Fruit fly (Drosophila melanogaster) whole organism, embryonic: ENCODE data around the gene CG6791.

Experiments used
- Abd-B ChIP-seq: fragments of 200-800 bp; sonication (Bioruptor generic); optimal IDR thresholded peaks from 2 replicates; lab custom pipeline; 2018; ENCODE audit warnings: missing biosample characterization, mild to moderate bottlenecking, missing genetic modification characterization, moderate library complexity
- Atf-2 ChIP-seq: fragments of 200-800 bp; sonication (Bioruptor generic); optimal IDR thresholded peaks from 2 replicates; lab custom pipeline; 2016; ENCODE audit warnings: missing biosample characterization, missing genetic modification characterization
- CG10654 ChIP-seq: fragments of 200-800 bp; sonication (Bioruptor generic); optimal IDR thresholded peaks from 2 replicates; lab custom pipeline; 2016; ENCODE audit warnings: missing biosample characterization, missing genetic modification characterization
- CG10959 ChIP-seq: fragments of 200-800 bp; sonication (Bioruptor generic); IDR thresholded peaks from 2 replicates; pipeline ENCODE4 v1.3.6; 2022; ENCODE audit warnings: missing biosample characterization, missing genetic modification characterization
- CG11398 ChIP-seq: fragments of 200-800 bp; sonication (Bioruptor generic); optimal IDR thresholded peaks from 2 replicates; lab custom pipeline; 2016; ENCODE audit warnings: missing biosample characterization, missing genetic modification characterization
- CG11560 ChIP-seq: fragments of 200-800 bp; sonication (Bioruptor generic); IDR thresholded peaks from 3 replicates; pipeline ENCODE4 v1.3.6; 2022; ENCODE audit warnings: missing biosample characterization, missing genetic modification characterization
- CG13775 ChIP-seq: fragments of 200-800 bp; sonication (Bioruptor generic); optimal IDR thresholded peaks from 3 replicates; lab custom pipeline; 2017; ENCODE audit warnings: missing biosample characterization, mild to moderate bottlenecking, missing genetic modification characterization
- CG14441 ChIP-seq: fragments of 200-800 bp; sonication (Bioruptor generic); IDR thresholded peaks from 2 replicates; pipeline ENCODE4 v1.3.6; 2022; ENCODE audit warnings: missing biosample characterization, missing genetic modification characterization
- CG17186 ChIP-seq: fragments of 200-800 bp; sonication (Bioruptor generic); optimal IDR thresholded peaks from 3 replicates; lab custom pipeline; 2017; ENCODE audit warnings: missing biosample characterization, missing genetic modification reagents, missing genetic modification characterization
- CG18262 ChIP-seq: fragments of 200-800 bp; optimal IDR thresholded peaks from 3 replicates; lab custom pipeline; 2019; ENCODE audit warnings: missing biosample characterization, mild to moderate bottlenecking, missing genetic modification characterization, moderate library complexity
- CG1832 ChIP-seq: fragments of 200-800 bp; sonication (Bioruptor generic); optimal IDR thresholded peaks from 2 replicates; lab custom pipeline; 2017; ENCODE audit warnings: missing biosample characterization, mild to moderate bottlenecking, missing genetic modification characterization, inconsistent platforms
- CG18764 ChIP-seq: fragments of 200-800 bp; sonication (Bioruptor generic); optimal IDR thresholded peaks from 3 replicates; lab custom pipeline; 2016; ENCODE audit warnings: missing biosample characterization, missing genetic modification characterization
- CG2120 ChIP-seq: fragments of 200-800 bp; sonication (Bioruptor generic); optimal IDR thresholded peaks from 3 replicates; lab custom pipeline; 2016; ENCODE audit warnings: missing biosample characterization, missing genetic modification characterization
- CG2875 ChIP-seq: fragments of 200-800 bp; sonication (Bioruptor generic); optimal IDR thresholded peaks from 2 replicates; lab custom pipeline; 2017; ENCODE audit warnings: missing biosample characterization, mild to moderate bottlenecking, missing genetic modification characterization, missing genetic modification reagents
- CG6689 ChIP-seq: fragments of 200-800 bp; sonication (Bioruptor generic); IDR thresholded peaks from 2 replicates; pipeline ENCODE4 v1.3.6; 2022; ENCODE audit warnings: missing biosample characterization, missing genetic modification characterization
- CG8089 ChIP-seq: fragments of 200-800 bp; sonication (Bioruptor generic); optimal IDR thresholded peaks from 3 replicates; lab custom pipeline; 2016; ENCODE audit warnings: missing biosample characterization, missing genetic modification characterization
- CG9437 ChIP-seq: fragments of 200-800 bp; sonication (Bioruptor generic); optimal IDR thresholded peaks from 2 replicates; lab custom pipeline; 2018; ENCODE audit warnings: missing biosample characterization, mild to moderate bottlenecking, missing genetic modification characterization
- D ChIP-seq, 2 experiments: fragments of 200-800 bp in 1 of 2; fragments of >200 bp in 1 of 2; sonication (Bioruptor generic) in 1 of 2; optimal IDR thresholded peaks; 2 replicates in 1 of 2; 3 replicates in 1 of 2; lab custom pipeline; 2017; ENCODE audit warnings: mild to moderate bottlenecking in 1 of 2, missing biosample characterization in 1 of 2, missing genetic modification characterization in 1 of 2, missing genetic modification reagents in 1 of 2
- Hand ChIP-seq: fragments of 200-800 bp; sonication (Bioruptor generic); optimal IDR thresholded peaks from 2 replicates; lab custom pipeline; 2017; ENCODE audit warnings: mild to moderate bottlenecking, missing biosample characterization, missing genetic modification reagents, missing genetic modification characterization
- Hr78 ChIP-seq, 2 experiments: fragments of 200-800 bp in 1 of 2; fragments of >200 bp in 1 of 2; sonication (Bioruptor generic) in 1 of 2; optimal IDR thresholded peaks; 2 replicates each; lab custom pipeline; 2017 to 2019; ENCODE audit warnings: missing biosample characterization in 2 of 2, missing genetic modification characterization in 2 of 2, mild to moderate bottlenecking in 1 of 2, moderate library complexity in 1 of 2
- NFAT ChIP-seq: fragments of 200-800 bp; sonication (Bioruptor generic); IDR thresholded peaks from 2 replicates; pipeline ENCODE4 v1.3.6; 2022; ENCODE audit warnings: missing biosample characterization, missing genetic modification characterization
- Nf-YA ChIP-seq: fragments of 200-800 bp; sonication (Bioruptor generic); IDR thresholded peaks from 2 replicates; pipeline ENCODE4 v1.3.6; 2022; ENCODE audit warnings: missing biosample characterization, missing genetic modification characterization
- Optix ChIP-seq: fragments of 200-800 bp; sonication (Bioruptor generic); IDR thresholded peaks from 3 replicates; pipeline ENCODE4 v1.3.6; 2022; ENCODE audit warnings: missing biosample characterization, missing genetic modification characterization
- Sry-β ChIP-seq: fragments of 200-800 bp; sonication (Bioruptor generic); optimal IDR thresholded peaks from 2 replicates; lab custom pipeline; 2018; ENCODE audit warnings: missing biosample characterization, mild to moderate bottlenecking, missing genetic modification characterization, moderate library complexity
- Xrp1 ChIP-seq: fragments of 200-800 bp; sonication (Bioruptor generic); IDR thresholded peaks from 2 replicates; pipeline ENCODE4 v1.3.6; 2022; ENCODE audit warnings: missing biosample characterization, missing genetic modification characterization
- amos ChIP-seq: fragments of 200-800 bp; sonication (Bioruptor generic); IDR thresholded peaks from 2 replicates; pipeline ENCODE4 v1.3.6; 2022; ENCODE audit warnings: missing biosample characterization, missing genetic modification characterization; ENCODE audit not compliant: partially characterized antibody
- aop ChIP-seq: fragments of 200-800 bp; sonication (Bioruptor generic); IDR thresholded peaks from 2 replicates; pipeline ENCODE4 v1.3.6; 2022; ENCODE audit warnings: missing biosample characterization, missing genetic modification characterization
- bcd ChIP-seq: fragments of 200-800 bp; sonication (Bioruptor generic); optimal IDR thresholded peaks from 2 replicates; lab custom pipeline; 2017; ENCODE audit warnings: missing biosample characterization, mild to moderate bottlenecking, missing genetic modification characterization
- bsh ChIP-seq, 2 experiments: fragments of 200-800 bp; sonication (Bioruptor generic); optimal IDR thresholded peaks; 2 replicates each; lab custom pipeline; 2017 to 2018; ENCODE audit warnings: mild to moderate bottlenecking in 2 of 2, missing biosample characterization in 2 of 2, missing genetic modification characterization in 2 of 2, moderate library complexity in 1 of 2
- crc ChIP-seq: fragments of 200-800 bp; sonication (Bioruptor generic); optimal IDR thresholded peaks from 2 replicates; lab custom pipeline; 2016; ENCODE audit warnings: missing biosample characterization, missing genetic modification characterization
- crol ChIP-seq: fragments of 200-800 bp; sonication (Bioruptor generic); IDR thresholded peaks from 2 replicates; pipeline ENCODE4 v1.3.6; 2022; ENCODE audit warnings: missing biosample characterization, missing genetic modification characterization
- dati ChIP-seq: fragments of 200-800 bp; sonication (Bioruptor generic); IDR thresholded peaks from 2 replicates; pipeline ENCODE4 v1.3.6; 2022; ENCODE audit warnings: missing biosample characterization, missing genetic modification characterization
- dpn ChIP-seq, 2 experiments: fragments of 200-800 bp; sonication (Bioruptor generic); optimal IDR thresholded peaks; 3 replicates each; lab custom pipeline; 2016; ENCODE audit warnings: missing biosample characterization in 2 of 2, missing genetic modification characterization in 2 of 2
- ems ChIP-seq: fragments of 200-800 bp; sonication (Bioruptor generic); optimal IDR thresholded peaks from 3 replicates; lab custom pipeline; 2016; ENCODE audit warnings: missing biosample characterization, missing genetic modification characterization
- gsb-n ChIP-seq: fragments of 200-800 bp; sonication (Bioruptor generic); optimal IDR thresholded peaks from 3 replicates; lab custom pipeline; 2018; ENCODE audit warnings: missing biosample characterization, mild to moderate bottlenecking, missing genetic modification characterization
- her ChIP-seq: fragments of 200-800 bp; sonication (Bioruptor generic); optimal IDR thresholded peaks from 2 replicates; lab custom pipeline; 2016; ENCODE audit warnings: missing biosample characterization, missing genetic modification characterization
- klu ChIP-seq: fragments of 200-800 bp; sonication (Bioruptor generic); IDR thresholded peaks from 2 replicates; pipeline ENCODE4 v1.3.6; 2022; ENCODE audit warnings: missing biosample characterization, missing genetic modification characterization
- lab ChIP-seq: fragments of 200-800 bp; sonication (Bioruptor generic); optimal IDR thresholded peaks from 3 replicates; lab custom pipeline; 2017; ENCODE audit warnings: missing biosample characterization, missing genetic modification characterization, mild to moderate bottlenecking, moderate library complexity, missing genetic modification reagents
- otp ChIP-seq: fragments of 200-800 bp; sonication (Bioruptor generic); IDR thresholded peaks from 3 replicates; pipeline ENCODE4, ENCODE4 v1.3.6; 2022; ENCODE audit warnings: missing biosample characterization, missing genetic modification characterization
- pita ChIP-seq: fragments of 200-800 bp; sonication (Bioruptor generic); optimal IDR thresholded peaks from 2 replicates; lab custom pipeline; 2017; ENCODE audit warnings: missing biosample characterization, mild to moderate bottlenecking, missing genetic modification characterization
- ro ChIP-seq: fragments of 200-800 bp; sonication (Bioruptor generic); IDR thresholded peaks from 2 replicates; pipeline ENCODE4 v1.3.6; 2022; ENCODE audit warnings: missing biosample characterization, missing genetic modification characterization
- sc ChIP-seq, 3 experiments: fragments of >200 bp in 2 of 3; fragments of 200-800 bp in 1 of 3; sonication (Bioruptor generic) in 1 of 3; optimal IDR thresholded peaks; 2 replicates in 2 of 3; 3 replicates in 1 of 3; lab custom pipeline; 2017; ENCODE audit warnings: mild to moderate bottlenecking in 1 of 3, missing biosample characterization in 1 of 3, missing genetic modification characterization in 1 of 3, missing genetic modification reagents in 1 of 3
- scrt ChIP-seq: fragments of 200-800 bp; sonication (Bioruptor generic); optimal IDR thresholded peaks from 2 replicates; lab custom pipeline; 2018; ENCODE audit warnings: missing biosample characterization, mild to moderate bottlenecking, missing genetic modification characterization, moderate library complexity
- slbo ChIP-seq: fragments of 200-800 bp; sonication (Bioruptor generic); IDR thresholded peaks from 2 replicates; pipeline ENCODE4 v1.3.6; 2022; ENCODE audit warnings: missing biosample characterization, missing genetic modification characterization
- sob ChIP-seq: fragments of 200-800 bp; sonication (Bioruptor generic); IDR thresholded peaks from 2 replicates; pipeline ENCODE4 v1.3.6; 2022; ENCODE audit warnings: missing biosample characterization, missing genetic modification characterization
- tio ChIP-seq: fragments of 200-800 bp; sonication (Bioruptor generic); optimal IDR thresholded peaks from 2 replicates; lab custom pipeline; 2017; ENCODE audit warnings: missing biosample characterization, missing genetic modification characterization, inconsistent platforms
- trh ChIP-seq: fragments of 200-800 bp; sonication (Bioruptor generic); optimal IDR thresholded peaks from 2 replicates; lab custom pipeline; 2016; ENCODE audit warnings: missing biosample characterization, missing genetic modification characterization
- unpg ChIP-seq: fragments of 200-800 bp; sonication (Bioruptor generic); optimal IDR thresholded peaks from 3 replicates; lab custom pipeline; 2018; ENCODE audit warnings: missing biosample characterization, mild to moderate bottlenecking, missing genetic modification characterization, moderate library complexity

Gene CG6791

dm6 chr3R:11562326-11563109 lies 27.4 kb downstream of the CG6791 start (continued):
- TF ChIP-seq Atf-2 (GFP tag; lab: Kevin White, UChicago): peak; percentile 83
- TF ChIP-seq CG18764 (GFP tag; lab: Kevin White, UChicago): peak; percentile 80
- peak; percentile 71; the same call in 1 of the 2 replicates for TF ChIP-seq dati (GFP tag; lab: Robert Waterston, UW)
- TF ChIP-seq ro (GFP tag; lab: Robert Waterston, UW): peak; percentile 88
- peak; percentile 70 for TF ChIP-seq CG8089 (GFP tag; lab: Kevin White, UChicago)
- TF ChIP-seq CG18262: peak; percentile 95
- TF ChIP-seq dpn (GFP tag; optimal IDR thresholded peaks at IDR 0.05; lab: Kevin White, UChicago): peak; percentile 90 to 95
- TF ChIP-seq otp (GFP tag; lab: Robert Waterston, UW): peak; percentile 85
- peak; percentile 10; the same call in 1 of the 2 replicates for TF ChIP-seq crol (GFP tag; lab: Robert Waterston, UW)
- TF ChIP-seq CG2875 (GFP tag; lab: Kevin White, UChicago): peak; percentile 74
- TF ChIP-seq trh (GFP tag; lab: Kevin White, UChicago): peak; percentile 59
- TF ChIP-seq amos (GFP tag; lab: Robert Waterston, UW): no peak
- peak; percentile 51 for TF ChIP-seq Sry-β (GFP tag; lab: Kevin White, UChicago)
- TF ChIP-seq aop (GFP tag; lab: Robert Waterston, UW): peak; percentile 70
- peak; percentile 89 for TF ChIP-seq klu (GFP tag; lab: Robert Waterston, UW)
- TF ChIP-seq Optix (GFP tag; lab: Robert Waterston, UW): peak; percentile 79
- TF ChIP-seq CG13775 (GFP tag; lab: Kevin White, UChicago): peak; percentile 81
- TF ChIP-seq bsh (GFP tag; optimal IDR thresholded peaks at IDR 0.05; lab: Kevin White, UChicago): peak; percentile 80 to 89
- TF ChIP-seq CG10959 (GFP tag; lab: Robert Waterston, UW): peak; percentile 78
- peak; percentile 95 for TF ChIP-seq sob (GFP tag; lab: Robert Waterston, UW)
- TF ChIP-seq Xrp1 (GFP tag; lab: Robert Waterston, UW): peak; percentile 93
- no peak for TF ChIP-seq D (optimal IDR thresholded peaks at IDR 0.05; lab: Kevin White, UChicago)
- TF ChIP-seq D (GFP tag; optimal IDR thresholded peaks at IDR 0.05; lab: Kevin White, UChicago): peak; percentile 81
- peak; percentile 92 for TF ChIP-seq CG10654 (GFP tag; lab: Kevin White, UChicago)
- TF ChIP-seq sc (optimal IDR thresholded peaks at IDR 0.05; lab: Kevin White, UChicago): no peak
- TF ChIP-seq sc (GFP tag; optimal IDR thresholded peaks at IDR 0.05; lab: Kevin White, UChicago): peak; percentile 51
- peak; percentile 94 for TF ChIP-seq ems (GFP tag; lab: Kevin White, UChicago)
- TF ChIP-seq CG2120 (GFP tag; lab: Kevin White, UChicago): peak; percentile 96
- peak; percentile 94 for TF ChIP-seq lab
- TF ChIP-seq CG6689 (GFP tag; lab: Robert Waterston, UW): peak; percentile 93
- peak; percentile 89 for TF ChIP-seq Hand (GFP tag; lab: Kevin White, UChicago)
- peak; percentile 91 for TF ChIP-seq bcd (GFP tag; lab: Kevin White, UChicago)
- peak; percentile 59 for TF ChIP-seq CG17186 (GFP tag; lab: Kevin White, UChicago)
- peak; percentile 85 for TF ChIP-seq CG11560 (tag; lab: Robert Waterston, UW)
- TF ChIP-seq gsb-n (tag; lab: Kevin White, UChicago): peak; percentile 75
- TF ChIP-seq CG11398 (GFP tag; lab: Kevin White, UChicago): peak; percentile 81
- peak; percentile 89 for TF ChIP-seq scrt (GFP tag; lab: Kevin White, UChicago)
- peak in 1 of 2 experiments; percentile 84 for TF ChIP-seq Hr78 (GFP tag; optimal IDR thresholded peaks at IDR 0.05; lab: Kevin White, UChicago)
- peak; percentile 96 for TF ChIP-seq slbo (GFP tag; lab: Robert Waterston, UW)
- TF ChIP-seq tio: peak; percentile 75
- TF ChIP-seq CG14441 (GFP tag; lab: Robert Waterston, UW): peak; percentile 95
- TF ChIP-seq crc: peak; percentile 91
- TF ChIP-seq Abd-B (GFP tag; lab: Kevin White, UChicago): peak; percentile 89
- TF ChIP-seq pita: no peak
- TF ChIP-seq Nf-YA (GFP tag; lab: Robert Waterston, UW): peak; percentile 88
- no peak for TF ChIP-seq CG1832 (GFP tag; lab: Kevin White, UChicago)
- TF ChIP-seq CG9437: peak; percentile 74
- peak; percentile 88 for TF ChIP-seq her (GFP tag; lab: Kevin White, UChicago)
- TF ChIP-seq NFAT (GFP tag; lab: Robert Waterston, UW): peak; percentile 97
- TF ChIP-seq unpg (GFP tag; lab: Kevin White, UChicago): peak; percentile 91
